Worm (Caenorhabditis elegans) whole organism, L1 larva: Measurements from ENCODE around the gene H25P19.1.
A peak's percentile ranks its signal among the peaks of the same experiment; 100 is the strongest.

ENCODE experiments used
- C34B4.2 ChIP-seq: sonication (generic microtip); optimal IDR thresholded peaks from 2 replicates; lab custom pipeline; 2017; ENCODE audit warnings: mild to moderate bottlenecking, missing genetic modification characterization, missing compliant biosample characterization
- alr-1 ChIP-seq: fragments of 200-800 bp; sonication (Bioruptor generic); optimal IDR thresholded peaks from 2 replicates; lab custom pipeline; 2018; ENCODE audit warnings: borderline replicate concordance, mild to moderate bottlenecking, missing genetic modification characterization, missing compliant biosample characterization
- aly-2 ChIP-seq: fragments of 150-350 bp; optimal IDR thresholded peaks from 2 replicates; lab custom pipeline; 2014; ENCODE audit warnings: missing biosample characterization, missing genetic modification characterization
- ama-1 ChIP-seq: fragments of 150-350 bp; optimal IDR thresholded peaks from 2 replicates; lab custom pipeline; 2014
- blmp-1 ChIP-seq: fragments of 150-350 bp; optimal IDR thresholded peaks from 2 replicates; lab custom pipeline; 2014; ENCODE audit warnings: missing biosample characterization, missing genetic modification characterization
- ceh-82 ChIP-seq, 3 experiments: fragments of 150-350 bp in 1 of 3; sonication (generic microtip) in 2 of 3; optimal IDR thresholded peaks; 2 replicates each; lab custom pipeline; 2014 to 2017; ENCODE audit warnings: missing biosample characterization in 3 of 3, missing genetic modification characterization in 3 of 3
- ceh-88 ChIP-seq: fragments of 200-800 bp; sonication (Bioruptor generic); IDR thresholded peaks from 2 replicates; pipeline ENCODE4 v1.3.6; 2022; ENCODE audit warnings: missing genetic modification characterization, missing compliant biosample characterization
- ceh-90 ChIP-seq: sonication (generic microtip); optimal IDR thresholded peaks from 2 replicates; lab custom pipeline; 2016; ENCODE audit warnings: missing genetic modification characterization, missing compliant biosample characterization
- ces-1 ChIP-seq: fragments of 150-350 bp; optimal IDR thresholded peaks from 2 replicates; lab custom pipeline; 2014; ENCODE audit warnings: missing biosample characterization, missing genetic modification reagents, missing genetic modification characterization
- dpl-1 ChIP-seq, 3 experiments: fragments of 150-350 bp in 2 of 3; sonication (generic microtip) in 1 of 3; optimal IDR thresholded peaks; 2 replicates each; lab custom pipeline; 2014 to 2017; ENCODE audit warnings: missing biosample characterization in 3 of 3, missing genetic modification characterization in 3 of 3, missing genetic modification reagents in 3 of 3
- dsc-1 ChIP-seq: sonication (generic microtip); optimal IDR thresholded peaks from 2 replicates; lab custom pipeline; 2016; ENCODE audit warnings: mild to moderate bottlenecking, missing genetic modification characterization, missing compliant biosample characterization
- efl-1 ChIP-seq, 4 experiments: fragments of 150-350 bp; optimal IDR thresholded peaks in 3 of 4; peaks in 1 of 4; 1 replicate in 1 of 4; 2 replicates in 3 of 4; lab custom pipeline; 2014; ENCODE audit warnings: missing biosample characterization in 2 of 4, missing genetic modification characterization in 2 of 4, missing genetic modification reagents in 2 of 4
- egl-27 ChIP-seq, 2 experiments: fragments of 150-350 bp in 1 of 2; sonication (generic microtip); optimal IDR thresholded peaks; 3 replicates each; lab custom pipeline; 2017 to 2018; ENCODE audit warnings: missing biosample characterization in 2 of 2, missing genetic modification characterization in 2 of 2, missing genetic modification reagents in 2 of 2
- elt-3 ChIP-seq, 6 experiments: fragments of 150-350 bp in 1 of 6; sonication (generic microtip); optimal IDR thresholded peaks; 2 replicates each; lab custom pipeline; 2017 to 2018; ENCODE audit warnings: missing biosample characterization in 6 of 6, missing genetic modification characterization in 6 of 6, inconsistent platforms in 1 of 6
- ets-5 ChIP-seq: fragments of 200-800 bp; sonication (Bioruptor generic); IDR thresholded peaks from 2 replicates; pipeline ENCODE4 v1.3.6; 2022; ENCODE audit warnings: missing genetic modification characterization, missing compliant biosample characterization
- hlh-4 ChIP-seq: sonication (generic microtip); optimal IDR thresholded peaks from 2 replicates; lab custom pipeline; 2016; ENCODE audit warnings: mild to moderate bottlenecking, missing genetic modification characterization, missing compliant biosample characterization
- jun-1 ChIP-seq: fragments of 150-350 bp; optimal IDR thresholded peaks from 2 replicates; lab custom pipeline; 2014; ENCODE audit warnings: missing biosample characterization, missing genetic modification reagents, missing genetic modification characterization
- lin-14 ChIP-seq: fragments of 200-800 bp; sonication (Bioruptor generic); optimal IDR thresholded peaks from 2 replicates; lab custom pipeline; 2018; ENCODE audit warnings: mild to moderate bottlenecking, missing genetic modification characterization, moderate library complexity, missing compliant biosample characterization
- lin-15B ChIP-seq: fragments of 150-350 bp; sonication (generic microtip); optimal IDR thresholded peaks from 3 replicates; lab custom pipeline; 2014; ENCODE audit warnings: missing biosample characterization, missing genetic modification characterization
- lin-39 ChIP-seq: fragments of 150-350 bp; optimal IDR thresholded peaks from 2 replicates; lab custom pipeline; 2014; ENCODE audit warnings: missing biosample characterization, missing genetic modification reagents, missing genetic modification characterization
- lir-3 ChIP-seq: sonication (generic microtip); optimal IDR thresholded peaks from 2 replicates; lab custom pipeline; 2016; ENCODE audit warnings: mild to moderate bottlenecking, missing genetic modification characterization, moderate library complexity, missing compliant biosample characterization; ENCODE audit not compliant: poor library complexity
- lsy-2 ChIP-seq, 2 experiments: fragments of 150-350 bp; optimal IDR thresholded peaks; 2 replicates each; lab custom pipeline; 2014; ENCODE audit warnings: missing biosample characterization in 2 of 2, missing genetic modification characterization in 2 of 2
- mab-9 ChIP-seq: fragments of 200-800 bp; sonication (Bioruptor generic); IDR thresholded peaks from 2 replicates; pipeline ENCODE4 v1.3.6; 2022; ENCODE audit warnings: missing genetic modification reagents, missing genetic modification characterization, missing compliant biosample characterization
- mdl-1 ChIP-seq, 2 experiments: fragments of 150-350 bp; optimal IDR thresholded peaks; 2 replicates each; lab custom pipeline; 2014 to 2017; ENCODE audit warnings: missing biosample characterization in 2 of 2, missing genetic modification characterization in 2 of 2, inconsistent platforms in 1 of 2
- mep-1 ChIP-seq: fragments of 150-350 bp; optimal IDR thresholded peaks from 2 replicates; lab custom pipeline; 2014; ENCODE audit warnings: missing biosample characterization, missing genetic modification characterization
- nhr-11 ChIP-seq: fragments of 150-350 bp; optimal IDR thresholded peaks from 2 replicates; lab custom pipeline; 2014; ENCODE audit warnings: missing biosample characterization, missing genetic modification characterization
- nhr-19 ChIP-seq: fragments of 200-800 bp; sonication (Bioruptor generic); conservative IDR thresholded peaks from 2 replicates; pipeline ENCODE4 v1.3.6; 2022; ENCODE audit warnings: missing genetic modification characterization, missing compliant biosample characterization
- nhr-20 ChIP-seq: sonication (generic microtip); optimal IDR thresholded peaks from 2 replicates; lab custom pipeline; 2016; ENCODE audit warnings: mild to moderate bottlenecking, missing genetic modification characterization, missing compliant biosample characterization
- nhr-28 ChIP-seq: fragments of 150-350 bp; optimal IDR thresholded peaks from 2 replicates; lab custom pipeline; 2014; ENCODE audit warnings: missing biosample characterization, missing genetic modification characterization
- nhr-47 ChIP-seq: sonication (generic microtip); optimal IDR thresholded peaks from 2 replicates; lab custom pipeline; 2016; ENCODE audit warnings: mild to moderate bottlenecking, missing genetic modification characterization, moderate library complexity, missing compliant biosample characterization
- nhr-71 ChIP-seq: sonication (generic microtip); optimal IDR thresholded peaks from 2 replicates; lab custom pipeline; 2016; ENCODE audit warnings: mild to moderate bottlenecking, missing genetic modification characterization, moderate library complexity, missing compliant biosample characterization
- nhr-76 ChIP-seq: sonication (generic microtip); optimal IDR thresholded peaks from 2 replicates; lab custom pipeline; 2017; ENCODE audit warnings: missing biosample characterization, missing genetic modification characterization
- nhr-84 ChIP-seq: sonication (generic microtip); optimal IDR thresholded peaks from 2 replicates; lab custom pipeline; 2017; ENCODE audit warnings: missing biosample characterization, missing genetic modification characterization
- nhr-90 ChIP-seq: sonication (generic microtip); optimal IDR thresholded peaks from 2 replicates; lab custom pipeline; 2016; ENCODE audit warnings: mild to moderate bottlenecking, missing genetic modification characterization, missing compliant biosample characterization; ENCODE audit not compliant: poor library complexity
- pag-3 ChIP-seq: sonication (generic microtip); optimal IDR thresholded peaks from 2 replicates; lab custom pipeline; 2017; ENCODE audit warnings: missing genetic modification characterization, mild to moderate bottlenecking, missing compliant biosample characterization, antibody characterized with exemption, borderline replicate concordance; ENCODE audit not compliant: insufficient read depth
- pax-3 ChIP-seq: fragments of 200-800 bp; sonication (Bioruptor generic); optimal IDR thresholded peaks from 2 replicates; lab custom pipeline; 2018; ENCODE audit warnings: mild to moderate bottlenecking, missing genetic modification characterization, moderate library complexity, missing compliant biosample characterization
- pqm-1 ChIP-seq: sonication (generic microtip); optimal IDR thresholded peaks from 3 replicates; lab custom pipeline; 2017; ENCODE audit warnings: missing biosample characterization, missing genetic modification characterization
- rnt-1 ChIP-seq: sonication (generic microtip); optimal IDR thresholded peaks from 2 replicates; lab custom pipeline; 2016; ENCODE audit warnings: mild to moderate bottlenecking, missing genetic modification characterization, moderate library complexity, missing compliant biosample characterization
- skn-1 ChIP-seq: fragments of 150-350 bp; optimal IDR thresholded peaks from 2 replicates; lab custom pipeline; 2014; ENCODE audit warnings: missing biosample characterization, missing genetic modification characterization
- snu-23 ChIP-seq: sonication (generic microtip); optimal IDR thresholded peaks from 2 replicates; lab custom pipeline; 2016; ENCODE audit warnings: missing genetic modification characterization, missing compliant biosample characterization
- sox-4 ChIP-seq: sonication (generic microtip); optimal IDR thresholded peaks from 2 replicates; lab custom pipeline; 2016; ENCODE audit warnings: missing genetic modification characterization, missing compliant biosample characterization
- swsn-7 ChIP-seq: sonication (generic microtip); optimal IDR thresholded peaks from 2 replicates; lab custom pipeline; 2016; ENCODE audit warnings: missing genetic modification characterization, missing compliant biosample characterization
- tbx-2 ChIP-seq: sonication (generic microtip); optimal IDR thresholded peaks from 2 replicates; lab custom pipeline; 2016; ENCODE audit warnings: missing genetic modification characterization, missing compliant biosample characterization
- tlp-1 ChIP-seq: fragments of 150-350 bp; optimal IDR thresholded peaks from 2 replicates; lab custom pipeline; 2014; ENCODE audit warnings: missing biosample characterization, missing genetic modification characterization
- unc-30 ChIP-seq: sonication (generic microtip); optimal IDR thresholded peaks from 2 replicates; lab custom pipeline; 2017; ENCODE audit warnings: missing biosample characterization, missing genetic modification characterization
- unc-62 ChIP-seq: fragments of 150-350 bp; optimal IDR thresholded peaks from 2 replicates; lab custom pipeline; 2014; ENCODE audit warnings: missing biosample characterization, missing genetic modification reagents, missing genetic modification characterization
- unc-86 ChIP-seq: sonication (generic microtip); optimal IDR thresholded peaks from 2 replicates; lab custom pipeline; 2016; ENCODE audit warnings: missing genetic modification characterization, missing compliant biosample characterization
- xbp-1 ChIP-seq: sonication (generic microtip); optimal IDR thresholded peaks from 2 replicates; lab custom pipeline; 2016; ENCODE audit warnings: missing genetic modification characterization, missing compliant biosample characterization
- zip-4 ChIP-seq: fragments of 200-800 bp; sonication (Bioruptor generic); optimal IDR thresholded peaks from 2 replicates; lab custom pipeline; 2018; ENCODE audit warnings: mild to moderate bottlenecking, missing genetic modification characterization, moderate library complexity, missing compliant biosample characterization
- ztf-11 ChIP-seq, 2 experiments: sonication (generic microtip); optimal IDR thresholded peaks; 2 replicates each; lab custom pipeline; 2016 to 2017; ENCODE audit warnings: missing genetic modification characterization in 2 of 2, missing biosample characterization in 1 of 2, missing compliant biosample characterization in 1 of 2

Gene H25P19.1

DNA sequence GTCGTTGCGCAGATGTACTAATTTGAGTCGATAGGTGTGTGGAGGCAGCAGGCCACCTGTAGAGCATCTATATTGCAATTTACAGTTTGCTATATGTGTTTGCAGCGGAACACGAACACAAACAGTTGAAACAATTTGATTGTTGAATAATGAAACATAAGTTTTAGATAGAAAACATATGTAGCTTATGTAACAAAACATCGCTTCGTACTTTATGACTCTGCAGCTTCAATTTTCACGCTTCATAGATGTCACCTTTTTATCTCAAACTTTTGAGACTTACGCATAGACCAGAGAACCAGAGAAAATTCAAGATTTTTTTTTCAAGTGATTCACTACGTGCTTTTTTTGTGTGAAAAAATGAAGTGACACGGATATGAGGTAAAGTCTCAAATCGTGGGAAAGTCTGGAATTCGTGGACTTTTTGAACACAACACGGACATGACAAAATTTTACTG, 36.4 kb downstream of the H25P19.1 start, which contains the start of gene fbxb-72 (continued):
- no peak for TF ChIP-seq mab-9
- TF ChIP-seq C34B4.2 (tag; lab: Kevin White, UChicago) = no peak
- TF ChIP-seq ces-1 = no peak
- peak; percentile 17 for TF ChIP-seq nhr-11 (tag; lab: Kevin White, UChicago)
- TF ChIP-seq aly-2 (tag; lab: Kevin White, UChicago) = peak; percentile 100
- TF ChIP-seq skn-1 (tag; lab: Kevin White, UChicago) = no peak
- TF ChIP-seq lsy-2 (tag; optimal IDR thresholded peaks at IDR 0.05; lab: Kevin White, UChicago) = peak; percentile 51 to 58
- no peak for TF ChIP-seq mdl-1 (tag; optimal IDR thresholded peaks at IDR 0.05; lab: Kevin White, UChicago)
- no peak for TF ChIP-seq mep-1
- TF ChIP-seq tbx-2 (tag; lab: Kevin White, UChicago) = peak; percentile 69
- no peak for TF ChIP-seq pqm-1
- peak; percentile 51 for TF ChIP-seq nhr-20
- TF ChIP-seq sox-4 (tag; lab: Kevin White, UChicago) = no peak
- no peak for TF ChIP-seq unc-62 (GFP tag; lab: Kevin White, UChicago)
- TF ChIP-seq ztf-11 (tag; optimal IDR thresholded peaks at IDR 0.05; lab: Kevin White, UChicago) = peak in 1 of 2 experiments; percentile 5
- TF ChIP-seq nhr-76 = no peak
- no peak for TF ChIP-seq blmp-1 (tag; lab: Kevin White, UChicago)
- peak; percentile 48 for TF ChIP-seq jun-1 (tag; lab: Kevin White, UChicago)
- peak; percentile 37 for TF ChIP-seq lin-39 (tag; lab: Kevin White, UChicago)
- peak; percentile 71 for TF ChIP-seq lin-14 (GFP tag; lab: Kevin White, UChicago)
- no peak for TF ChIP-seq ets-5 (GFP tag; lab: Robert Waterston, UW)
- TF ChIP-seq nhr-47 = peak; percentile 68
- peak; percentile 23 for TF ChIP-seq zip-4 (GFP tag; lab: Kevin White, UChicago)
- TF ChIP-seq nhr-28 = no peak
- TF ChIP-seq swsn-7 = peak; percentile 7
- no peak for TF ChIP-seq ceh-90
- no peak for TF ChIP-seq tlp-1 (tag; lab: Kevin White, UChicago)
- TF ChIP-seq pag-3 (tag; lab: Kevin White, UChicago) = no peak
- TF ChIP-seq ceh-82 (tag; optimal IDR thresholded peaks at IDR 0.05; lab: Kevin White, UChicago) = no peak
- TF ChIP-seq ceh-88 (GFP tag; lab: Robert Waterston, UW) = peak; percentile 38; the same call in 1 of the 2 replicates
- TF ChIP-seq xbp-1 (tag; lab: Kevin White, UChicago) = no peak
- TF ChIP-seq efl-1 (optimal IDR thresholded peaks at IDR 0.05; lab: Kevin White, UChicago) = peak; percentile 37 to 38
- TF ChIP-seq efl-1 (GFP tag; optimal IDR thresholded peaks at IDR 0.05 in 1 of 2; lab: Kevin White, UChicago) = peak in 1 of 2 experiments; percentile 95
- peak in 2 of 6 experiments; percentile 12 to 20 for TF ChIP-seq elt-3 (tag; optimal IDR thresholded peaks at IDR 0.05; lab: Kevin White, UChicago)
- TF ChIP-seq nhr-84 (tag; lab: Kevin White, UChicago) = peak; percentile 59
- peak; percentile 84 for TF ChIP-seq nhr-71 (tag; lab: Kevin White, UChicago)
- TF ChIP-seq nhr-19 (GFP tag; lab: Robert Waterston, UW) = peak; percentile 70
- peak; percentile 47 for TF ChIP-seq lir-3 (tag; lab: Kevin White, UChicago)
- TF ChIP-seq, all 84 proteins: peak for 32

DNA sequence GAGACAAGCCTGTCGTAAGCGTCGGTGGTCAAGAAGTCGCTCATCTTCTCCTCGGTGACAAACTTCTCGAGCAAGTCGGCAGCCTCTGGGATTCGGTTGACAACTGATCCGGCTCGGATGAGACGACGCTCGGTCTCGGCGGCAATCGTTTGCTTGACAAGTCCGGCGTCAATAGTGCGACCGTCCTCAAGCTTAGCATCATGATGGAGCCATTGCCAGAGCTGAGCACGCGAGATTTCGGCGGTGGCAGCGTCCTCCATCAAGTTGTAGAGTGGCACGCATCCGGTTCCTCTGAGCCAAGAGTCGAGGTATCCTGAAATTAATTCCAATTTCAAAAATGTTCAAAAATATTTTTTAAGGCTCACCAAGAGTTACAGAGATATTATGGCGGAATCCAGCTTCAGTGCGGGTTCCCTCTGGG, 37.0 kb downstream of the H25P19.1 start:
- TF ChIP-seq rnt-1 (peak; percentile 9), egl-27 (tag; optimal IDR thresholded peaks at IDR 0.05; lab: Kevin White, UChicago) (no peak), mep-1 (no peak), nhr-11 (tag; lab: Kevin White, UChicago) (no peak), pax-3 (tag; lab: Kevin White, UChicago) (no peak), dsc-1 (no peak), C34B4.2 (tag; lab: Kevin White, UChicago) (no peak), aly-2 (tag; lab: Kevin White, UChicago) (peak; percentile 97), dpl-1 (GFP tag; optimal IDR thresholded peaks at IDR 0.05; lab: Kevin White, UChicago) (no peak), tbx-2 (tag; lab: Kevin White, UChicago) (no peak), efl-1 (optimal IDR thresholded peaks at IDR 0.05; lab: Kevin White, UChicago) (no peak), efl-1 (GFP tag; optimal IDR thresholded peaks at IDR 0.05 in 1 of 2; lab: Kevin White, UChicago) (peak in 1 of 2 experiments; percentile 93), nhr-71 (tag; lab: Kevin White, UChicago) (no peak), ama-1 (lab: Kevin White, UChicago) (peak; percentile 60), hlh-4 (tag; lab: Kevin White, UChicago) (no peak), lin-15B (tag; lab: Kevin White, UChicago) (no peak), snu-23 (no peak), unc-86 (tag; lab: Kevin White, UChicago) (no peak), pqm-1 (no peak), lir-3 (tag; lab: Kevin White, UChicago) (peak; percentile 10), alr-1 (tag; lab: Kevin White, UChicago) (no peak), mab-9 (no peak), unc-30 (tag; lab: Kevin White, UChicago) (no peak), nhr-90 (peak; percentile 56)
